Fruit fly (Drosophila melanogaster) whole organism, pupa: ENCODE results near the gene CG13083.

Experiments
- CG10348 ChIP-seq: fragments of 200-800 bp; sonication (Bioruptor generic); IDR thresholded peaks from 2 replicates; pipeline ENCODE4 v1.3.6; 2022; ENCODE audit warnings: missing biosample characterization, missing genetic modification characterization
- CG12605 ChIP-seq: fragments of 200-800 bp; sonication (Bioruptor generic); IDR thresholded peaks from 2 replicates; pipeline ENCODE4 v1.3.6; 2022; ENCODE audit warnings: missing biosample characterization, missing genetic modification characterization
- CG13204 ChIP-seq: fragments of 200-800 bp; sonication (Bioruptor generic); optimal IDR thresholded peaks from 2 replicates; lab custom pipeline; 2018; ENCODE audit warnings: missing biosample characterization, mild to moderate bottlenecking, missing genetic modification characterization, moderate library complexity
- CG14655 ChIP-seq: fragments of 200-800 bp; sonication (Bioruptor generic); optimal IDR thresholded peaks from 3 replicates; lab custom pipeline; 2017; ENCODE audit warnings: mild to moderate bottlenecking, missing biosample characterization, missing genetic modification reagents, missing genetic modification characterization
- CG15710 ChIP-seq: fragments of 200-800 bp; sonication (Bioruptor generic); optimal IDR thresholded peaks from 2 replicates; lab custom pipeline; 2018; ENCODE audit warnings: missing biosample characterization, mild to moderate bottlenecking, missing genetic modification characterization, moderate library complexity
- CG17806 ChIP-seq: fragments of 200-800 bp; sonication (Bioruptor generic); optimal IDR thresholded peaks from 2 replicates; lab custom pipeline; 2018; ENCODE audit warnings: missing biosample characterization, mild to moderate bottlenecking, missing genetic modification characterization, moderate library complexity
- CG32121 ChIP-seq: fragments of 200-800 bp; sonication (Bioruptor generic); IDR thresholded peaks from 2 replicates; pipeline ENCODE4 v1.3.6; 2022; ENCODE audit warnings: missing biosample characterization, missing genetic modification characterization
- CG34367 ChIP-seq: fragments of 200-800 bp; sonication (Bioruptor generic); optimal IDR thresholded peaks from 2 replicates; lab custom pipeline; 2018; ENCODE audit warnings: missing biosample characterization, mild to moderate bottlenecking, missing genetic modification characterization
- CG4496 ChIP-seq: fragments of 200-800 bp; sonication (Bioruptor generic); IDR thresholded peaks from 3 replicates; pipeline ENCODE4 v1.3.6; 2022; ENCODE audit warnings: missing biosample characterization, missing genetic modification characterization
- CG8159 ChIP-seq: fragments of 200-800 bp; sonication (Bioruptor generic); optimal IDR thresholded peaks from 3 replicates; lab custom pipeline; 2018; ENCODE audit warnings: missing biosample characterization, mild to moderate bottlenecking, missing genetic modification characterization, moderate library complexity
- CG8301 ChIP-seq: fragments of 200-800 bp; sonication (Bioruptor generic); optimal IDR thresholded peaks from 2 replicates; lab custom pipeline; 2018; ENCODE audit warnings: missing biosample characterization, mild to moderate bottlenecking, missing genetic modification characterization
- CG9948 ChIP-seq: fragments of 200-800 bp; sonication (Bioruptor generic); optimal IDR thresholded peaks from 2 replicates; lab custom pipeline; 2018; ENCODE audit warnings: missing biosample characterization, mild to moderate bottlenecking, missing genetic modification characterization, moderate library complexity
- D1 ChIP-seq: fragments of 200-800 bp; sonication (Bioruptor generic); optimal IDR thresholded peaks from 2 replicates; lab custom pipeline; 2018; ENCODE audit warnings: missing biosample characterization, mild to moderate bottlenecking, missing genetic modification characterization, moderate library complexity
- EcR ChIP-seq: fragments of 200-800 bp; sonication (Bioruptor generic); optimal IDR thresholded peaks from 3 replicates; lab custom pipeline; 2019; ENCODE audit warnings: missing biosample characterization, missing genetic modification characterization, mild to moderate bottlenecking, moderate library complexity, missing genetic modification reagents
- Ets98B ChIP-seq: fragments of 200-800 bp; sonication (Bioruptor generic); IDR thresholded peaks from 2 replicates; pipeline ENCODE4 v1.3.6; 2022; ENCODE audit warnings: missing biosample characterization, missing genetic modification characterization
- Pif1A ChIP-seq: fragments of 200-800 bp; sonication (Bioruptor generic); optimal IDR thresholded peaks from 3 replicates; lab custom pipeline; 2016; ENCODE audit warnings: missing biosample characterization, missing genetic modification characterization
- Pif1B ChIP-seq: fragments of 200-800 bp; sonication (Bioruptor generic); optimal IDR thresholded peaks from 3 replicates; lab custom pipeline; 2016; ENCODE audit warnings: missing biosample characterization, missing genetic modification characterization
- Snoo ChIP-seq: fragments of 200-800 bp; sonication (Bioruptor generic); optimal IDR thresholded peaks from 3 replicates; lab custom pipeline; 2017; ENCODE audit warnings: missing biosample characterization, mild to moderate bottlenecking, missing genetic modification characterization, inconsistent platforms
- fd96Ca ChIP-seq: fragments of 200-800 bp; sonication (Bioruptor generic); IDR thresholded peaks from 3 replicates; pipeline ENCODE4 v1.3.6; 2022; ENCODE audit warnings: missing biosample characterization, missing genetic modification characterization
- gl ChIP-seq: fragments of 200-800 bp; sonication (Bioruptor generic); optimal IDR thresholded peaks from 2 replicates; lab custom pipeline; 2018; ENCODE audit warnings: missing biosample characterization, mild to moderate bottlenecking, missing genetic modification characterization

The CG13083 gene

DNA sequence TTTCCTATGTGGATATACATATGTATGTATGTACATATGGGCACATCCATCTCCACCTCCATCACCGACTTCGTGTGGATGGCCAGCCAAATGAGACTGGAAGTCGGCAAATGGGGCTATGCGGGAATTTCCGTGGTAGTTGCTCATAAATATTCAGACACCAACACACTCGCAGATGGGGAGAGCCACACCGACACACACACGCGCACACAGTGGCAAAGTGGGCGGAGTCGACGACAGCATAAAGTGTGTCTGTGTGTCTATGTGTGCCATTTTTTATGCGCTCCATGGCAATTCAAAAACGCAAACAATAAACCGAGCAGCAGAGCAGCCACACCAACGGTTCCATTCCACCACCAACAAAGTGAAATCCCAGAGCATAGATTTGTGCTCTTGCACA, 24.4 kb upstream of the CG13083 start:
- TF ChIP-seq CG15710 (no peak), gl (tag; lab: Kevin White, UChicago) (no peak), CG9948 (tag; lab: Kevin White, UChicago) (no peak), Snoo (tag; lab: Kevin White, UChicago) (no peak), Pif1A (GFP tag; lab: Kevin White, UChicago) (no peak), CG10348 (GFP tag; lab: Robert Waterston, UW) (no peak), EcR (GFP tag; lab: Kevin White, UChicago) (no peak), CG14655 (GFP tag; lab: Kevin White, UChicago) (no peak), CG4496 (peak; percentile 72; the same call in 2 of the 3 replicates), Ets98B (GFP tag; lab: Robert Waterston, UW) (peak; percentile 19; the same call in 1 of the 2 replicates), D1 (no peak), CG34367 (tag; lab: Kevin White, UChicago) (no peak), CG17806 (no peak)
- TF ChIP-seq, all 21 proteins: peak for 2

DNA sequence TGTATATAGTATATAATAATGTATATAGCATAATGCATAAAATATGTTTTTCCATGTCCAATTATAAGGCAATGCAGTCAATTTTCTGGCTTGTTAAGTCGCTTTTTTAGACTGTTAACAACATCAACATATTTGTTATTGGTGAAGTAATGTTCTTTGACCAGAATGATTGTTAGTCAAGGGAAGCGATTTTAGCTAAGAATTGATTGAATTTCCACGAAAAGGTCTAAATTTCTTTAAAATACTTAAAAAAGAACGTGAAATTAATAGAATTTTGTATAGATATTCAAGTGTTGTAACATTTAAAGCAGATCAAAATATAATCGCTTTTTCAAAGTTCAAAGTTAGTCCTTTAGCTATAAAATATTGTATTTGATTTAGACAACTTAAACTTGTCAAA, 23.9 kb upstream of the CG13083 start:
- TF ChIP-seq CG9948 (tag; lab: Kevin White, UChicago), result peak; percentile 23
- no peak for TF ChIP-seq EcR (GFP tag; lab: Kevin White, UChicago)
- no peak for TF ChIP-seq CG15710
- peak; percentile 8 for TF ChIP-seq CG8301 (tag; lab: Kevin White, UChicago)
- TF ChIP-seq Snoo (tag; lab: Kevin White, UChicago), result no peak
- no peak for TF ChIP-seq CG34367 (tag; lab: Kevin White, UChicago)
- TF ChIP-seq CG4496, result no peak
- TF ChIP-seq CG32121 (GFP tag; lab: Robert Waterston, UW), result no peak
- no peak for TF ChIP-seq Pif1B (GFP tag; lab: Kevin White, UChicago)
- TF ChIP-seq gl (tag; lab: Kevin White, UChicago), result no peak
- no peak for TF ChIP-seq D1
- peak; percentile 70 for TF ChIP-seq CG14655 (GFP tag; lab: Kevin White, UChicago)
- TF ChIP-seq Pif1A (GFP tag; lab: Kevin White, UChicago), result peak; percentile 2
- TF ChIP-seq Ets98B (GFP tag; lab: Robert Waterston, UW), result no peak
- TF ChIP-seq CG12605 (GFP tag; lab: Robert Waterston, UW), result 0 out of 2 replicates have a peak, but pooled peaks have one; percentile 7

DNA sequence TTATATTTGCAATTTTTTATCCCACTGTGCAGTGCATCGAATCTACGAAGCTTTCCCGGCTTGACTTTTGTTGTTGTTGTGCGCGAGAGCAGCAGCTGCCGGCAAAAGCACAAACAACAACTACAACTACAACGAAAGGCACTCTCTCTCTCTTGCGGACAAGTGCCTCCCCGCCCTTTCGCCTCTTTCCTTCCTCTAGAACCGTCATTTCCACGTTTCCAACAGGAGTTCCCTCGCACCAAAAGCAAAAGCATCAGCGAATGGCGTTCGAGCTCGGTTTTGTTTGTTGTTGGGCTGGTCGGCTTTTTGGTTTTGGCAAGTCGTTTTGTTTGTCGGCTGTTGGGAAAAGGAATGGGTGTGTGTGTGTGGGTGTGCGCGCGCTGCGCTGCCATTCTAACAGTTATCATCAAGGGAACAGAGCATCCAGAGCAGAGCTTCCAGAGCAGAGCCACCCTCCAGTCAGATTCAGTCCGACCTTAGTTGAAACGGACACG, 23.4 kb upstream of the CG13083 start, which contains the start of gene tj:
Gene tj, plus strand, starts transcription at position 444 of the 494 bp plus-strand sequence.
- peak; percentile 53; the same call in 1 of the 3 replicates for TF ChIP-seq CG4496
- no peak for TF ChIP-seq CG8301 (tag; lab: Kevin White, UChicago)

DNA sequence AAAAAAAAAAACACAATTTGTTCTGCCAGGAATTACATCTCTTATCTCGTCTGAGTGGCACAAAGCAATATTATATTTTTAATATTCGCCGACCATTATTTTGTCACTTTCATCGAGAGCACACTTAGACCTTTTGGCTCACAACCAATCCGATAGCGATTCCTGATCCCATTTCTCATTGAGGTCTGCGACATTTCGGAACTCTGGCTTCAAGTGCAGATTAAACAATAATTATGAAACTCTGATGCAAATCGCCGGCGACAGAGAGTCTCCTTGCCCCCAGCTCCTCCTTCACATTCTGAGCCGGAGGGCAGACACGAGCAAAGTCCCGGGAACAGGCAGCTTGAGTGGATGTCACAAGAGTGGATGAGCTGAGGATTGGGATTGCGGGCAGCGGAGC, 18.2 kb upstream of the CG13083 start:
- TF ChIP-seq fd96Ca (GFP tag; lab: Robert Waterston, UW) (no peak), D1 (no peak), CG32121 (GFP tag; lab: Robert Waterston, UW) (no peak), CG17806 (no peak), CG12605 (GFP tag; lab: Robert Waterston, UW) (no peak), CG9948 (tag; lab: Kevin White, UChicago) (no peak)

DNA sequence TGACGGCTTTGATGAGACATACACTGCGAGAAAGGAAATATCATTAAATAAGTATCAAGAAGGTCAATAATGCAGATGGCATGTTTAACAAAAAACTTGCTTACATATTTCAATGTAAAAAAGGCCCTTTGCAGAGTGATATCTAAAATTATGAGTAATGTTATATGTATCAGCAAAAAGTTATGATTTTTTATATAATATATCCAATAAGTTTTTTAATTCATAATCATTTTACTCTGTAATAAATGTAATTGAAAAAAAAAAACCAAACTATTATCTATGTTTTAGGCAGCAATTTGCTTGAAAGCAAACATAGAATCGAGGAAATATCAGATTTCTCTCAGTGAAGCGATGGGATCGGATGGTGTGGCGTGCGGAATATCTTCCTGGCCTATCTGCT, 17.5 kb upstream of the CG13083 start:
- no peak for TF ChIP-seq CG10348 (GFP tag; lab: Robert Waterston, UW)
- TF ChIP-seq CG8159 (tag; lab: Kevin White, UChicago), result peak; percentile 41

DNA sequence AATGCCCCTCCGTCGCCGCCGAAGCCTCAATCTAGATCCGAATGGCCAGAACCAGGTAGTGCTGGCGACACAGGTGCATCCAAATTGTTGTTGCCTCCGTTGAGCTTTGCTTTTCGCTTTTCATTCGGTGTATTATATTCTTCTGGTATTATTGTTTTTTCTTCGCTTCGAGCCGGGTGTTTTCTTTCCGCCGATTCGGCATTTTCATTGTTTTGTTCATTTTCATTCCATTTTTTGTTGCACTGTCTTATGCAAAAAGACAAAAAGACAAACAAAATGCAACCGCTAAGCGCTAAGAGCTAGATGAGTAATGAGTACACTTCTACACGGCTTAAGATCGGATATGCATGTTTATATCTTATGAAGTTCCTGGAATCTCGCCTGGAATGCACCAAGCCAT, 15.0 kb upstream of the CG13083 start:
- TF ChIP-seq Pif1B (GFP tag; lab: Kevin White, UChicago) (no peak), CG9948 (tag; lab: Kevin White, UChicago) (no peak), CG15710 (no peak), CG34367 (tag; lab: Kevin White, UChicago) (no peak), CG17806 (no peak), CG10348 (GFP tag; lab: Robert Waterston, UW) (no peak), gl (tag; lab: Kevin White, UChicago) (no peak), Pif1A (GFP tag; lab: Kevin White, UChicago) (no peak), CG13204 (GFP tag; lab: Kevin White, UChicago) (no peak), EcR (GFP tag; lab: Kevin White, UChicago) (no peak), CG4496 (no peak), CG8301 (tag; lab: Kevin White, UChicago) (no peak), CG32121 (GFP tag; lab: Robert Waterston, UW) (no peak)
- TF ChIP-seq, all 21 proteins: peak for 0

DNA sequence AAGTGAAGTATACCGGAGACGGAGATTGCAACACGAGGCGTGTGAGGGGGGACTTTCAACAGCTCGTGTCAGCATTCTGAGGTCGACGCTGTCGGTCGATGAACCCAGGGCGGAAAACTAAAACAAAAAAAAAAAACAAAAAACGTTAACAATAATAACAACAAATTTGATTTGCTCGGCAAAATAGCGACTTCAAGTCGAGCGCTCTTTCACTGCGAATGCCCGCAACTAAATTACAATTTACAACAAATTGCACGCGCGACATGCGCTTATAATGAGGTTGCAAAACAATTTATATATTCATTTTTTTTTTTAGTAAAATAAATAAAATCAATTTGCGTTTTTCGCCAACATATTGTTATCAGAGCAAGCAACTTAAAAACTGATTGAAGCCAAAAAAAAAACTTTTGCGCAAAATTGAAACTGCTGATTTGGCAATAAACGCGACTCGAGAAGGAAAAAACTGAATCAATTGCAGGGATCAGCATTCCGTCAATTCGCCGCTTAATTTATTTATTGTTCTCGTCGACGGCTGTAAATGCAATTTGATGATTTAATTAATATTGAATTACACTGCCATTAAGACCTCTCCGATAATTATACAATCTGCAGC, 13.8 kb upstream of the CG13083 start:
- no peak for TF ChIP-seq Snoo (tag; lab: Kevin White, UChicago)
- TF ChIP-seq CG12605 (GFP tag; lab: Robert Waterston, UW), result no peak
- TF ChIP-seq CG17806, result no peak
